Fruit fly (Drosophila melanogaster) whole organism, wandering third instar larva: ENCODE measurements around the gene mus301.

Source experiments
- CrebA ChIP-seq: fragments of 200-800 bp; sonication (Bioruptor generic); optimal IDR thresholded peaks from 2 replicates; lab custom pipeline; 2016; ENCODE audit warnings: missing biosample characterization, mild to moderate bottlenecking, missing genetic modification characterization, borderline replicate concordance
- GATAd ChIP-seq: sonication (Bioruptor generic); optimal IDR thresholded peaks from 2 replicates; lab custom pipeline; 2016; ENCODE audit warnings: missing biosample characterization, missing genetic modification characterization
- Myc ChIP-seq: fragments of >200 bp; optimal IDR thresholded peaks from 2 replicates; lab custom pipeline; 2017
- Sp1 ChIP-seq: fragments of 200-800 bp; sonication (Bioruptor generic); optimal IDR thresholded peaks from 3 replicates; lab custom pipeline; 2019; ENCODE audit warnings: missing biosample characterization, mild to moderate bottlenecking, missing genetic modification characterization, moderate library complexity
- dl ChIP-seq, 2 experiments: fragments of 175-275, 200-275 bp in 1 of 2; fragments of 200-275 bp in 1 of 2; sonication (Bioruptor generic); optimal IDR thresholded peaks; lab custom pipeline; 2018; ENCODE audit warnings: mild to moderate bottlenecking in 2 of 2, missing biosample characterization in 2 of 2, missing genetic modification characterization in 2 of 2, moderate library complexity in 2 of 2; ENCODE audit not compliant: partially characterized antibody in 2 of 2, insufficient read depth in 1 of 2
- ey ChIP-seq: fragments of 200-800 bp; sonication (Bioruptor generic); optimal IDR thresholded peaks from 2 replicates; lab custom pipeline; 2016; ENCODE audit warnings: missing biosample characterization, missing genetic modification characterization
- h ChIP-seq: fragments of 200-800 bp; sonication (Bioruptor generic); optimal IDR thresholded peaks from 3 replicates; lab custom pipeline; 2016; ENCODE audit warnings: missing biosample characterization, mild to moderate bottlenecking, missing genetic modification characterization
- lola ChIP-seq: fragments of >200 bp; optimal IDR thresholded peaks from 2 replicates; lab custom pipeline; 2017; ENCODE audit warnings: missing biosample characterization, missing genetic modification characterization

- TF ChIP-seq Myc (lab: Kevin White, UChicago) (peak; percentile 39), Sp1 (peak; percentile 76), ey (GFP tag; lab: Kevin White, UChicago) (peak; percentile 77), GATAd (GFP tag; lab: Kevin White, UChicago) (no peak), h (GFP tag; lab: Kevin White, UChicago) (peak; percentile 87), CrebA (no peak), dl (GFP tag; optimal IDR thresholded peaks at IDR 0.05; lab: Kevin White, UChicago; ENCODE audit: insufficient read depth in 1 of 2, partially characterized antibody in 2 of 2) (no peak), lola (GFP tag; lab: Kevin White, UChicago) (no peak)
Observed at dm6 chr3L:8137448-8137906, at the start of gene mus301, which contains the start of gene Setx.
